Worm (Caenorhabditis elegans): Measurements from ENCODE around the gene T09B9.4.

- TF ChIP-seq nhr-11 (tag; optimal IDR thresholded peaks at IDR 0.05): no peak
- no peak for TF ChIP-seq ztf-4 (tag; optimal IDR thresholded peaks at IDR 0.05)
- TF ChIP-seq ceh-82 (tag; optimal IDR thresholded peaks at IDR 0.05): no peak
- TF ChIP-seq nhr-237 (tag; optimal IDR thresholded peaks at IDR 0.05): no peak
- no peak for TF ChIP-seq elt-3 (tag; optimal IDR thresholded peaks at IDR 0.05)
- no peak for TF ChIP-seq nhr-23 (tag; optimal IDR thresholded peaks at IDR 0.05)
Measured at ce11 chrX:9742058-9742457, 32.1 kb downstream of the T09B9.4 start.

Measured in whole organism, L2 larva.